Worm (Caenorhabditis elegans): ENCODE results near the gene F53E2.2.

F53E2.2 gene

DNA sequence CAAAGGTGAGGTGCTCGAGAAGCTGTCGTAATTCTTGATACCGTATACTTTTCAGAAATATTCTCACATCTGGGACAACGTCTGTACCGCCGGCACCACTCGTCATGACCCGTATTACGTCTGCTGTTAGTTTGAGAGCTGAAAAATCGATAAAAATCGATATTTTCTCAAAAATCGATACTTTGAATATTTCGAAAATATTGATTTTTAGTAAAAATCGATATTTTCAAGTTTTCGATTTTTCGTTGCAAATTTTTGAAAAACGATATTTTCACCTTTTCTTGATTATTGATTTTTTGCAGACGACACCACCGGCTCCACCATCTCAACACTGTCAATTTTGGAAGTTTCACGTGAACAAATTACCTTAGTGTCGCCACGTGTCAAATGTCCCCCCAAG is 20.9 kb downstream of the F53E2.2 start:
- TF ChIP-seq lin-32 (GFP tag; optimal IDR thresholded peaks at IDR 0.05) (no peak), cnd-1 (tag; optimal IDR thresholded peaks at IDR 0.05) (no peak), ceh-43 (GFP tag; optimal IDR thresholded peaks at IDR 0.05) (no peak), bed-3 (GFP tag; optimal IDR thresholded peaks at IDR 0.05) (no peak), nhr-12 (tag; optimal IDR thresholded peaks at IDR 0.05) (no peak), zip-8 (tag; optimal IDR thresholded peaks at IDR 0.05) (no peak), ztf-11 (tag; optimal IDR thresholded peaks at IDR 0.05) (no peak), unc-120 (tag; optimal IDR thresholded peaks at IDR 0.05; ENCODE audit: poor library complexity, severe bottlenecking) (no peak), ces-1 (GFP tag; optimal IDR thresholded peaks at IDR 0.05) (no peak), elt-3 (tag; optimal IDR thresholded peaks at IDR 0.05) (no peak), nhr-237 (tag; optimal IDR thresholded peaks at IDR 0.05) (no peak), elt-1 (tag; optimal IDR thresholded peaks at IDR 0.05; ENCODE audit: borderline replicate concordance, insufficient read depth) (no peak)

DNA sequence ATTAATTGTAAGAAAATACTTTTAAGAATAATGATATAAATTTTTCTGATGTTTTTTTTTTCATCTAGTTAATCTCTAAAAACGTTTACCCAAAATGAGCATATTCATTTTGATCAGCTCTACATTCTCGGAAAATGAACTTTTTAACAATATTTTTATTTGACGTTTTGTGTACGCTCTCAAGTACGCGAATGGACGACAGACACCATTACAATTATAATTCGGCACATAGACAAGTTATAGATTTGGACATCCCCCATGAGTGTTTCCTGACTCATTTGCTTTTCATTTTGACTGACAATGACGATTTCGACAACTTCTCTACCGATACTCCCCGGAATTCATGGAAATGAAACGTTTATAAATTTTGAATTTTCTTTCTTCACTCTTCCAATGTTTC is 24.3 kb downstream of the F53E2.2 start, which contains the start of gene sru-27:
sru-27 (plus strand) TSS at position 301 of the 400 bp plus-strand sequence.
- TF ChIP-seq ceh-39 (tag; optimal IDR thresholded peaks at IDR 0.05) (no peak), lin-13 (tag; optimal IDR thresholded peaks at IDR 0.05) (no peak), nhr-12 (tag; optimal IDR thresholded peaks at IDR 0.05) (no peak), nhr-237 (tag; optimal IDR thresholded peaks at IDR 0.05) (no peak), ztf-11 (tag; optimal IDR thresholded peaks at IDR 0.05) (no peak), elt-1 (tag; optimal IDR thresholded peaks at IDR 0.05; ENCODE audit: borderline replicate concordance, insufficient read depth) (no peak), unc-62 (GFP tag; optimal IDR thresholded peaks at IDR 0.05) (no peak), lin-32 (GFP tag; optimal IDR thresholded peaks at IDR 0.05) (no peak), mab-5 (tag; optimal IDR thresholded peaks at IDR 0.05) (no peak), pha-4 (tag; optimal IDR thresholded peaks at IDR 0.05) (no peak)

- TF ChIP-seq lin-13 (tag; optimal IDR thresholded peaks at IDR 0.05) (no peak), ztf-11 (tag; optimal IDR thresholded peaks at IDR 0.05) (no peak), flh-1 (GFP tag; optimal IDR thresholded peaks at IDR 0.05) (no peak), ham-2 (GFP tag; optimal IDR thresholded peaks at IDR 0.05) (no peak), M03D4.4 (tag; optimal IDR thresholded peaks at IDR 0.05) (no peak), elt-1 (tag; optimal IDR thresholded peaks at IDR 0.05; ENCODE audit: borderline replicate concordance, insufficient read depth) (no peak)
These were observed 31.1 kb downstream of the F53E2.2 start, which contains the start of gene sru-28 for ce11 chrV:1505995-1506394. sru-28 (plus strand) TSS chrV:1506295.

ce11 chrV:1511537-1511936 is 36.7 kb downstream of the F53E2.2 start, which contains the start of gene nhr-260:
nhr-260 (minus strand) TSS chrV:1511637.
- TF ChIP-seq drap-1 (GFP tag; optimal IDR thresholded peaks at IDR 0.05): no peak
- TF ChIP-seq nhr-2 (tag; optimal IDR thresholded peaks at IDR 0.05): no peak
- no peak for TF ChIP-seq nhr-76 (tag; optimal IDR thresholded peaks at IDR 0.05)
- no peak for TF ChIP-seq ztf-11 (tag; optimal IDR thresholded peaks at IDR 0.05)
- TF ChIP-seq ceh-43 (GFP tag; optimal IDR thresholded peaks at IDR 0.05): no peak
- no peak for TF ChIP-seq pha-4 (tag; optimal IDR thresholded peaks at IDR 0.05)

ce11 chrV:1521845-1522244 is 47.0 kb downstream of the F53E2.2 start, which contains the start of gene str-240:
str-240 (minus strand) TSS chrV:1521945.
- TF ChIP-seq nhr-12 (tag; optimal IDR thresholded peaks at IDR 0.05) (no peak), mab-5 (tag; optimal IDR thresholded peaks at IDR 0.05) (no peak), ham-2 (GFP tag; optimal IDR thresholded peaks at IDR 0.05) (no peak), mep-1 (tag; optimal IDR thresholded peaks at IDR 0.05) (no peak), lsy-2 (tag; optimal IDR thresholded peaks at IDR 0.05) (no peak), unc-120 (tag; optimal IDR thresholded peaks at IDR 0.05; ENCODE audit: poor library complexity, severe bottlenecking) (no peak), M03D4.4 (tag; optimal IDR thresholded peaks at IDR 0.05) (no peak), nhr-2 (tag; optimal IDR thresholded peaks at IDR 0.05) (no peak), unc-39 (tag; optimal IDR thresholded peaks at IDR 0.05) (no peak), pha-4 (tag; optimal IDR thresholded peaks at IDR 0.05) (no peak), cnd-1 (tag; optimal IDR thresholded peaks at IDR 0.05) (no peak), snpc-4 (tag; optimal IDR thresholded peaks at IDR 0.05) (no peak), elt-3 (tag; optimal IDR thresholded peaks at IDR 0.05) (no peak), mls-2 (tag; optimal IDR thresholded peaks at IDR 0.05) (no peak), tbx-8 (GFP tag; optimal IDR thresholded peaks at IDR 0.05) (no peak), zip-8 (tag; optimal IDR thresholded peaks at IDR 0.05) (no peak), ces-1 (GFP tag; optimal IDR thresholded peaks at IDR 0.05) (no peak), nhr-76 (tag; optimal IDR thresholded peaks at IDR 0.05) (no peak), ceh-43 (GFP tag; optimal IDR thresholded peaks at IDR 0.05) (no peak)

ce11 chrV:1522485-1522884 is 47.6 kb downstream of the F53E2.2 start, which contains the start of gene str-243:
str-243 (plus strand) TSS chrV:1522785.
- TF ChIP-seq ceh-39 (tag; optimal IDR thresholded peaks at IDR 0.05) (no peak), ham-2 (GFP tag; optimal IDR thresholded peaks at IDR 0.05) (no peak), ces-1 (GFP tag; optimal IDR thresholded peaks at IDR 0.05) (no peak), blmp-1 (tag; optimal IDR thresholded peaks at IDR 0.05) (no peak), mls-2 (tag; optimal IDR thresholded peaks at IDR 0.05) (no peak), zip-8 (tag; optimal IDR thresholded peaks at IDR 0.05) (no peak), unc-39 (tag; optimal IDR thresholded peaks at IDR 0.05) (no peak), cnd-1 (tag; optimal IDR thresholded peaks at IDR 0.05) (no peak), elt-1 (tag; optimal IDR thresholded peaks at IDR 0.05; ENCODE audit: borderline replicate concordance, insufficient read depth) (no peak), pha-4 (tag; optimal IDR thresholded peaks at IDR 0.05) (no peak), lsy-2 (tag; optimal IDR thresholded peaks at IDR 0.05) (no peak)

Data from whole organism, mixed stage, embryonic.